Fruit fly (Drosophila melanogaster) whole organism, prepupa: ENCODE results near the gene Task7.

Experiments
- CG6276 ChIP-seq: fragments of 200-800 bp; sonication (Bioruptor generic); optimal IDR thresholded peaks from 2 replicates; lab custom pipeline; 2017; ENCODE audit warnings: missing biosample characterization, mild to moderate bottlenecking, missing genetic modification characterization
- Met ChIP-seq: fragments of 200-800 bp; sonication (Bioruptor generic); optimal IDR thresholded peaks from 3 replicates; lab custom pipeline; 2016; ENCODE audit warnings: missing biosample characterization, missing genetic modification characterization
- dsx ChIP-seq: fragments of 200-800 bp; optimal IDR thresholded peaks from 3 replicates; lab custom pipeline; 2019; ENCODE audit warnings: missing biosample characterization, mild to moderate bottlenecking, missing genetic modification characterization, moderate library complexity; ENCODE audit not compliant: poor library complexity, severe bottlenecking
- eg ChIP-seq: fragments of 200-800 bp; sonication (Bioruptor generic); IDR thresholded peaks from 3 replicates; pipeline ENCODE4 v1.3.6; 2022; ENCODE audit warnings: missing biosample characterization, missing genetic modification characterization

DNA sequence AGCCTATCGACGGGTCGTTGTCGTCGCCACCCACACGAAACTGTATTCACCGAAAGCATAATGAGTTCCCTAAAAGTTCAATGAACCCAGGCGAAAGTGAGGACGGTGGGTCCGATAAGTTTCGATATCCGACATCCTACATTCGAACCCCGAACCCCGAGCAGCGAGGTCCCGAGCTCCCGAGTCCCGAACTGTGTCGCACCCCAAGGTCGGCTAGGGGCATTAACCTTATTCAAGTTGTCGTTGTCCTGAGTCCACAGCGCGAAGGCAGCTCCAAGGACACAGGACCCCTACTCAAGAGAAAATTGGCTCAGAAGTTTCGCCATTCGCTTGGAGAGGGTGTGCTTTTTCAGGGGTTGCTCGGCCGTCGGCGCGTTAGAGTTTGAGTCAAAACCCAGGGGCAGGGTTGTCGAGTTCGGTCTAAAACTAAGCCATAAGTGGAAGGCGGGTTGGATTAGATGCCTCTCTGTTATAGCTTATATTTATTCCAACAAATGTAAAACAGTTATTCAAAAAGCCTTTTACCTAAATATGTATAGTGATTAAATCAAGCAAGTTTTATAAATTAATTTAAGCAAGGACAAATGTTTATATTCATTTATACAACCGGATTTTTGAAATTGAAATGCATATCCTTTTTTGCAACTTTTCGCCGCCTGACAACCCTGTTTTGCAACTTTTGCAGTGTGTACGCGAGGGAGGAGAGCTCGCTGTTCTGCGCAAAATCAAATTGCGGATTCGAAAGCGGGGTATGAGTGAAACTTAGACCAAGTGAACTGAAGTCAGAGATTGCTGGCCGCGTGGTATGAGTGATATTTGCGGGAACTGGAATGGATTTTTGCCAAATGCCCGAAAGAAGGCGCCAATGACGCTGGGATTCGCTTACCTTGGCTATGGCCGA lies 47.5 kb upstream of the Task7 start:
- peak; percentile 51 for TF ChIP-seq Met (GFP tag; lab: Kevin White, UChicago)
- TF ChIP-seq eg (GFP tag; lab: Robert Waterston, UW): no peak; the same call in 1 of the 3 replicates
- peak; percentile 38 for TF ChIP-seq CG6276
- TF ChIP-seq dsx (GFP tag; lab: Kevin White, UChicago): no peak
